Worm (Caenorhabditis elegans) whole organism, L4 larva: Measurements from ENCODE around the gene drap-1.
A peak's percentile ranks its signal among the peaks of the same experiment; 100 is the strongest.

Experiments used
- F26F4.8 ChIP-seq: fragments of 200-800 bp; sonication (Bioruptor generic); conservative IDR thresholded peaks from 2 replicates; pipeline ENCODE4 v1.3.6; 2022; ENCODE audit warnings: missing genetic modification characterization, missing compliant biosample characterization
- F44E2.7 ChIP-seq: fragments of 200-800 bp; sonication (Bioruptor generic); IDR thresholded peaks from 2 replicates; pipeline ENCODE4 v2.1.2; 2022; ENCODE audit warnings: missing genetic modification characterization, missing compliant biosample characterization
- Y48G9A.11 ChIP-seq: fragments of 200-800 bp; sonication (Bioruptor generic); IDR thresholded peaks from 2 replicates; pipeline ENCODE4 v1.3.6; 2022; ENCODE audit warnings: missing genetic modification reagents, missing genetic modification characterization, missing compliant biosample characterization
- Y5F2A.4 ChIP-seq: fragments of 200-800 bp; sonication (Bioruptor generic); optimal IDR thresholded peaks from 2 replicates; lab custom pipeline; 2018; ENCODE audit warnings: mild to moderate bottlenecking, missing genetic modification characterization, missing compliant biosample characterization
- aly-2 ChIP-seq: sonication (generic microtip); optimal IDR thresholded peaks from 2 replicates; lab custom pipeline; 2018; ENCODE audit warnings: missing biosample characterization, missing genetic modification characterization
- ceh-44 ChIP-seq: fragments of 200-800 bp; sonication (Bioruptor generic); IDR thresholded peaks from 2 replicates; pipeline ENCODE4 v1.3.6; 2022; ENCODE audit warnings: missing genetic modification reagents, missing genetic modification characterization, missing compliant biosample characterization
- cey-2 ChIP-seq: sonication (generic microtip); optimal IDR thresholded peaks from 3 replicates; lab custom pipeline; 2017; ENCODE audit warnings: missing genetic modification characterization, mild to moderate bottlenecking, missing compliant biosample characterization, antibody characterized with exemption, borderline replicate concordance; ENCODE audit not compliant: insufficient read depth
- ctbp-1 ChIP-seq: fragments of 200-800 bp; sonication (Bioruptor generic); IDR thresholded peaks from 2 replicates; pipeline ENCODE4 v1.3.6; 2022; ENCODE audit warnings: missing genetic modification reagents, missing genetic modification characterization, missing compliant biosample characterization
- daf-16 ChIP-seq, 3 experiments: sonication (generic microtip); optimal IDR thresholded peaks; 2 replicates each; lab custom pipeline; 2016 to 2017; ENCODE audit warnings: missing genetic modification characterization in 3 of 3, missing genetic modification reagents in 3 of 3, mild to moderate bottlenecking in 2 of 3, missing compliant biosample characterization in 2 of 3, missing biosample characterization in 1 of 3, moderate library complexity in 1 of 3
- dmd-6 ChIP-seq: fragments of 200-800 bp; sonication (Bioruptor generic); IDR thresholded peaks from 2 replicates; pipeline ENCODE4 v1.3.6; 2022; ENCODE audit warnings: missing genetic modification reagents, missing genetic modification characterization, missing compliant biosample characterization
- dmd-8 ChIP-seq: fragments of 200-800 bp; sonication (Bioruptor generic); IDR thresholded peaks from 2 replicates; pipeline ENCODE4 v1.3.6; 2022; ENCODE audit warnings: missing genetic modification characterization, missing compliant biosample characterization
- dve-1 ChIP-seq: sonication (generic microtip); optimal IDR thresholded peaks from 2 replicates; lab custom pipeline; 2017; ENCODE audit warnings: antibody characterized with exemption, mild to moderate bottlenecking, missing genetic modification characterization, missing compliant biosample characterization; ENCODE audit not compliant: insufficient read depth
- egl-43 ChIP-seq: fragments of 200-800 bp; sonication (Bioruptor generic); IDR thresholded peaks from 2 replicates; pipeline ENCODE4 v1.3.6; 2022; ENCODE audit warnings: missing genetic modification reagents, missing genetic modification characterization, missing compliant biosample characterization
- fkh-10 ChIP-seq: fragments of 150-350 bp; optimal IDR thresholded peaks from 2 replicates; lab custom pipeline; 2014; ENCODE audit warnings: missing biosample characterization, missing genetic modification reagents, missing genetic modification characterization
- gei-8 ChIP-seq: fragments of 200-800 bp; sonication (Bioruptor generic); optimal IDR thresholded peaks from 2 replicates; lab custom pipeline; 2018; ENCODE audit warnings: mild to moderate bottlenecking, missing genetic modification characterization, missing compliant biosample characterization
- hlh-11 ChIP-seq: fragments of 200-800 bp; sonication (Bioruptor generic); optimal IDR thresholded peaks from 2 replicates; lab custom pipeline; 2018; ENCODE audit warnings: mild to moderate bottlenecking, missing genetic modification characterization, missing compliant biosample characterization
- hmg-1.1 ChIP-seq: fragments of 200-800 bp; sonication (Bioruptor generic); IDR thresholded peaks from 2 replicates; pipeline ENCODE4 v1.3.6; 2022; ENCODE audit warnings: missing genetic modification reagents, missing genetic modification characterization, missing compliant biosample characterization
- lim-7 ChIP-seq: fragments of 200-800 bp; sonication (Bioruptor generic); IDR thresholded peaks from 2 replicates; pipeline ENCODE4 v1.3.6; 2022; ENCODE audit warnings: missing genetic modification characterization, missing compliant biosample characterization
- lin-1 ChIP-seq: fragments of 200-800 bp; sonication (Bioruptor generic); IDR thresholded peaks from 2 replicates; pipeline ENCODE4 v1.3.6; 2022; ENCODE audit warnings: missing genetic modification reagents, missing genetic modification characterization, missing compliant biosample characterization
- lin-13 ChIP-seq: fragments of 150-350 bp; optimal IDR thresholded peaks from 2 replicates; lab custom pipeline; 2014; ENCODE audit warnings: missing biosample characterization, missing genetic modification reagents, missing genetic modification characterization
- lir-3 ChIP-seq: sonication (generic microtip); optimal IDR thresholded peaks from 2 replicates; lab custom pipeline; 2016; ENCODE audit warnings: mild to moderate bottlenecking, missing genetic modification characterization, missing compliant biosample characterization
- madf-5 ChIP-seq, 2 experiments: fragments of 200-800 bp; sonication (Bioruptor generic); IDR thresholded peaks; 2 replicates each; pipeline ENCODE4 v1.3.6; 2022; ENCODE audit warnings: missing compliant biosample characterization in 2 of 2, missing genetic modification characterization in 2 of 2
- madf-9 ChIP-seq: fragments of 200-800 bp; sonication (Bioruptor generic); conservative IDR thresholded peaks from 2 replicates; pipeline ENCODE4 v1.3.6; 2022; ENCODE audit warnings: missing genetic modification reagents, missing genetic modification characterization, missing compliant biosample characterization
- mdl-1 ChIP-seq, 2 experiments: fragments of 150-350 bp in 1 of 2; sonication (generic microtip) in 1 of 2; optimal IDR thresholded peaks; 2 replicates each; lab custom pipeline; 2014 to 2017; ENCODE audit warnings: missing biosample characterization in 2 of 2, missing genetic modification characterization in 2 of 2
- mep-1 ChIP-seq: fragments of 150-350 bp; sonication (generic microtip); optimal IDR thresholded peaks from 3 replicates; lab custom pipeline; 2014; ENCODE audit warnings: missing biosample characterization, missing genetic modification characterization
- mxl-2 ChIP-seq: fragments of 200-800 bp; sonication (Bioruptor generic); conservative IDR thresholded peaks from 2 replicates; pipeline ENCODE4 v1.3.6; 2022; ENCODE audit warnings: missing genetic modification reagents, missing genetic modification characterization, missing compliant biosample characterization
- mxl-3 ChIP-seq: fragments of 200-800 bp; sonication (Bioruptor generic); optimal IDR thresholded peaks from 2 replicates; lab custom pipeline; 2018; ENCODE audit warnings: mild to moderate bottlenecking, missing genetic modification characterization, missing compliant biosample characterization
- nhr-102 ChIP-seq: sonication (generic microtip); optimal IDR thresholded peaks from 2 replicates; lab custom pipeline; 2016; ENCODE audit warnings: mild to moderate bottlenecking, missing genetic modification characterization, moderate library complexity, missing compliant biosample characterization
- nhr-237 ChIP-seq: sonication (generic microtip); optimal IDR thresholded peaks from 2 replicates; lab custom pipeline; 2017; ENCODE audit warnings: missing biosample characterization, missing genetic modification characterization
- nhr-25 ChIP-seq: sonication (generic microtip); optimal IDR thresholded peaks from 2 replicates; lab custom pipeline; 2017; ENCODE audit warnings: missing genetic modification characterization, mild to moderate bottlenecking, missing compliant biosample characterization, antibody characterized with exemption, moderate library complexity, borderline replicate concordance; ENCODE audit not compliant: insufficient read depth
- nhr-28 ChIP-seq: fragments of 150-350 bp; optimal IDR thresholded peaks from 2 replicates; lab custom pipeline; 2014; ENCODE audit warnings: missing biosample characterization, missing genetic modification characterization
- nhr-77 ChIP-seq: fragments of 150-350 bp; optimal IDR thresholded peaks from 2 replicates; lab custom pipeline; 2014; ENCODE audit warnings: missing biosample characterization, missing genetic modification characterization
- pha-4 ChIP-seq, 2 experiments: fragments of 150-350 bp in 1 of 2; fragments of 200-800 bp in 1 of 2; sonication (Bioruptor generic) in 1 of 2; IDR thresholded peaks in 1 of 2; optimal IDR thresholded peaks in 1 of 2; 2 replicates each; pipeline versions ENCODE4 v1.3.6 to Lab custom; 2014 to 2022; ENCODE audit warnings: missing genetic modification characterization in 2 of 2, missing genetic modification reagents in 2 of 2, missing biosample characterization in 1 of 2, missing compliant biosample characterization in 1 of 2
- pqm-1 ChIP-seq: sonication (generic microtip); optimal IDR thresholded peaks from 2 replicates; lab custom pipeline; 2017; ENCODE audit warnings: missing biosample characterization, missing genetic modification characterization
- rbr-2 ChIP-seq: sonication (generic microtip); optimal IDR thresholded peaks from 2 replicates; lab custom pipeline; 2016; ENCODE audit warnings: missing genotype, missing genetic modification characterization, missing compliant biosample characterization
- set-16 ChIP-seq: fragments of 200-800 bp; sonication (Bioruptor generic); IDR thresholded peaks from 2 replicates; pipeline ENCODE4 v1.3.6; 2022; ENCODE audit warnings: missing genetic modification reagents, missing genetic modification characterization, missing compliant biosample characterization
- snpc-1.2 ChIP-seq: fragments of 200-800 bp; sonication (Bioruptor generic); IDR thresholded peaks from 2 replicates; pipeline ENCODE4 v1.3.6; 2022; ENCODE audit warnings: missing genetic modification reagents, missing genetic modification characterization, missing compliant biosample characterization
- spr-1 ChIP-seq: sonication (generic microtip); optimal IDR thresholded peaks from 2 replicates; lab custom pipeline; 2016; ENCODE audit warnings: mild to moderate bottlenecking, missing genetic modification characterization, missing compliant biosample characterization
- tra-1 ChIP-seq: fragments of 200-800 bp; sonication (Bioruptor generic); IDR thresholded peaks from 2 replicates; pipeline ENCODE4 v1.3.6; 2022; ENCODE audit warnings: missing genetic modification reagents, missing genetic modification characterization, missing compliant biosample characterization
- unc-39 ChIP-seq: sonication (generic microtip); optimal IDR thresholded peaks from 2 replicates; lab custom pipeline; 2017; ENCODE audit warnings: missing biosample characterization, missing genetic modification characterization
- unc-62 ChIP-seq, 3 experiments: fragments of 150-350 bp in 1 of 3; sonication (generic microtip); optimal IDR thresholded peaks in 2 of 3; peaks in 1 of 3; 1 replicate in 1 of 3; 2 replicates in 2 of 3; lab custom pipeline; 2014 to 2017; ENCODE audit warnings: missing biosample characterization in 3 of 3, missing genetic modification characterization in 3 of 3, missing genetic modification reagents in 3 of 3, missing genotype in 1 of 3
- zfp-2 ChIP-seq: sonication (generic microtip); optimal IDR thresholded peaks from 2 replicates; lab custom pipeline; 2016; ENCODE audit warnings: mild to moderate bottlenecking, missing genetic modification characterization, missing compliant biosample characterization
- zip-2 ChIP-seq: fragments of 150-350 bp; optimal IDR thresholded peaks from 2 replicates; lab custom pipeline; 2014; ENCODE audit warnings: missing biosample characterization, missing genetic modification characterization
- ztf-11 ChIP-seq: fragments of 150-350 bp; optimal IDR thresholded peaks from 2 replicates; lab custom pipeline; 2014; ENCODE audit warnings: missing biosample characterization, missing genetic modification characterization
- ztf-7 ChIP-seq: fragments of 150-350 bp; optimal IDR thresholded peaks from 2 replicates; lab custom pipeline; 2014; ENCODE audit warnings: missing biosample characterization, missing genetic modification characterization

drap-1 gene

ce11 chrV:9690728-9691127 is 39.2 kb upstream of the drap-1 start (continued):
- TF ChIP-seq cey-2 (tag; lab: Kevin White, UChicago) (no peak), rbr-2 (tag; lab: Kevin White, UChicago) (no peak), spr-1 (tag; lab: Kevin White, UChicago) (no peak), zip-2 (tag; lab: Kevin White, UChicago) (no peak), hlh-11 (tag; lab: Kevin White, UChicago) (no peak), ceh-44 (GFP tag; lab: Robert Waterston, UW) (no peak), nhr-102 (tag; lab: Kevin White, UChicago) (no peak), ztf-7 (no peak), mxl-3 (no peak), nhr-25 (no peak), lir-3 (tag; lab: Kevin White, UChicago) (no peak), daf-16 (GFP tag; optimal IDR thresholded peaks at IDR 0.05; lab: Kevin White, UChicago) (no peak), daf-16 (tag; optimal IDR thresholded peaks at IDR 0.05; lab: Kevin White, UChicago) (no peak), madf-9 (no peak), F44E2.7 (GFP tag; lab: Robert Waterston, UW) (no peak), mep-1 (tag; lab: Kevin White, UChicago) (no peak), ztf-11 (no peak)

- TF ChIP-seq lin-13 (peak; percentile 44), nhr-77 (peak; percentile 64), ztf-7 (no peak), nhr-28 (peak; percentile 79), set-16 (peak; percentile 81; the same call in 1 of the 2 replicates), madf-5 (GFP tag; IDR thresholded peaks at IDR 0.05; lab: Robert Waterston, UW) (no peak), daf-16 (GFP tag; optimal IDR thresholded peaks at IDR 0.05; lab: Kevin White, UChicago) (peak in 1 of 2 experiments; percentile 8), daf-16 (tag; optimal IDR thresholded peaks at IDR 0.05; lab: Kevin White, UChicago) (peak; percentile 10), cey-2 (tag; lab: Kevin White, UChicago) (no peak), snpc-1.2 (no peak), dve-1 (peak; percentile 50), unc-39 (tag; lab: Kevin White, UChicago) (no peak), pha-4 (GFP tag; IDR thresholded peaks at IDR 0.05; lab: Robert Waterston, UW) (peak; percentile 66; the same call in 1 of the 2 replicates), pha-4 (tag; optimal IDR thresholded peaks at IDR 0.05; lab: Kevin White, UChicago) (no peak), pqm-1 (tag; lab: Kevin White, UChicago) (peak; percentile 11), mep-1 (tag; lab: Kevin White, UChicago) (peak; percentile 71), hlh-11 (tag; lab: Kevin White, UChicago) (peak; percentile 77), mdl-1 (tag; optimal IDR thresholded peaks at IDR 0.05; lab: Kevin White, UChicago) (peak in 1 of 2 experiments; percentile 34), spr-1 (tag; lab: Kevin White, UChicago) (no peak), gei-8 (GFP tag; lab: Kevin White, UChicago) (no peak), dmd-6 (GFP tag; lab: Robert Waterston, UW) (peak; percentile 46; the same call in 1 of the 2 replicates), hmg-1.1 (GFP tag; lab: Robert Waterston, UW) (peak; percentile 83), Y5F2A.4 (no peak), nhr-25 (peak; percentile 8), lir-3 (tag; lab: Kevin White, UChicago) (no peak), dmd-8 (no peak), lim-7 (GFP tag; lab: Robert Waterston, UW) (no peak), F26F4.8 (GFP tag; lab: Robert Waterston, UW) (no peak), unc-62 (GFP tag; optimal IDR thresholded peaks at IDR 0.05 in 1 of 2; lab: Kevin White, UChicago) (peak in 1 of 2 experiments; percentile 92), unc-62 (tag; optimal IDR thresholded peaks at IDR 0.05; lab: Kevin White, UChicago) (no peak), nhr-237 (tag; lab: Kevin White, UChicago) (no peak), Y48G9A.11 (GFP tag; lab: Robert Waterston, UW) (no peak), tra-1 (no peak), F44E2.7 (GFP tag; lab: Robert Waterston, UW) (no peak), zfp-2 (tag; lab: Kevin White, UChicago) (no peak), mxl-2 (GFP tag; lab: Robert Waterston, UW) (no peak), fkh-10 (GFP tag; lab: Kevin White, UChicago) (peak; percentile 13), ctbp-1 (peak; percentile 58; the same call in 1 of the 2 replicates), lin-1 (no peak), egl-43 (no peak), aly-2 (no peak), ztf-11 (no peak)
Measured at ce11 chrV:9692109-9692581, 37.8 kb upstream of the drap-1 start, which contains the start of gene ztf-9. Gene ztf-9 (minus strand): TSS chrV:9692159.
